Worm (Caenorhabditis elegans): ENCODE data around the gene R01B10.3.
A peak's percentile ranks its signal among the peaks of the same experiment; 100 is the strongest.

Gene R01B10.3

ce11 chrV:6007927-6008326 is 37.0 kb downstream of the R01B10.3 start:
- TF ChIP-seq zip-8 (tag; optimal IDR thresholded peaks at IDR 0.05) (no peak), unc-62 (GFP tag; optimal IDR thresholded peaks at IDR 0.05) (no peak), hlh-1 (tag; optimal IDR thresholded peaks at IDR 0.05) (no peak), elt-3 (tag; optimal IDR thresholded peaks at IDR 0.05) (no peak), ham-2 (GFP tag; optimal IDR thresholded peaks at IDR 0.05) (no peak), M03D4.4 (tag; optimal IDR thresholded peaks at IDR 0.05) (no peak), mls-2 (tag; optimal IDR thresholded peaks at IDR 0.05) (no peak), unc-120 (tag; optimal IDR thresholded peaks at IDR 0.05; ENCODE audit: poor library complexity, severe bottlenecking) (no peak), tbx-8 (GFP tag; optimal IDR thresholded peaks at IDR 0.05) (no peak), snpc-4 (tag; optimal IDR thresholded peaks at IDR 0.05) (no peak), nhr-237 (tag; optimal IDR thresholded peaks at IDR 0.05) (no peak), mep-1 (tag; optimal IDR thresholded peaks at IDR 0.05) (no peak), mab-5 (tag; optimal IDR thresholded peaks at IDR 0.05) (no peak), nhr-28 (tag; optimal IDR thresholded peaks at IDR 0.05) (no peak), ces-1 (GFP tag; optimal IDR thresholded peaks at IDR 0.05) (no peak), ceh-43 (GFP tag; optimal IDR thresholded peaks at IDR 0.05) (no peak), nhr-76 (tag; optimal IDR thresholded peaks at IDR 0.05) (no peak), ceh-39 (tag; optimal IDR thresholded peaks at IDR 0.05) (no peak), unc-39 (tag; optimal IDR thresholded peaks at IDR 0.05) (no peak)

ce11 chrV:6003301-6003700 is 41.6 kb downstream of the R01B10.3 start, which contains the start of gene fos-1:
TSS of gene fos-1 (plus strand) at chrV:6003601.
- TF ChIP-seq blmp-1 (tag; optimal IDR thresholded peaks at IDR 0.05) (no peak), nhr-2 (tag; optimal IDR thresholded peaks at IDR 0.05) (no peak), elt-3 (tag; optimal IDR thresholded peaks at IDR 0.05) (no peak), mab-5 (tag; optimal IDR thresholded peaks at IDR 0.05) (no peak), sem-2 (GFP tag; optimal IDR thresholded peaks at IDR 0.05) (no peak)

DNA sequence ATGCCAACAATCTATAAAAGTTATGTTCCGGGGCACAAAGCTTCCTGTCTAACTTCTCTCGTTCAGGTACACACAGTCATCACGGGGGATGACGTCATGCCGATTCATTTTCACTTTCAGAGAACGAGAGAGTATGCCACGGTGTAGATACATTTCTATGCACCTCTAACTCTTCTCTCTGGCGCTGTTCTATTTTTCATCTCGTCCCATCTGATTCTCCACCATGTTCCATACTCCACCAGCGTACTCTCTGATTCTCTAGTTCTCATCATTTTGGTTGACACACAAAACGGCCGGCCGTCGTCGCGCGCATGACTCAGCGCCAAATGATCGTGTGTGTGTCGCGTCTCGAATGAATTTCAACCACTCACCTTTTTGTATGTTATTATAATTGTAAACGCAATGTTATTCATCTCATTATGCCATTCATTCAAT is 44.5 kb downstream of the R01B10.3 start:
- TF ChIP-seq elt-3 (tag; optimal IDR thresholded peaks at IDR 0.05) (peak; percentile 64), ces-1 (GFP tag; optimal IDR thresholded peaks at IDR 0.05) (peak; percentile 45), pha-4 (tag; optimal IDR thresholded peaks at IDR 0.05) (peak; percentile 73), unc-120 (tag; optimal IDR thresholded peaks at IDR 0.05; ENCODE audit: poor library complexity, severe bottlenecking) (peak; percentile 41), unc-62 (GFP tag; optimal IDR thresholded peaks at IDR 0.05) (peak; percentile 48), hlh-1 (tag; optimal IDR thresholded peaks at IDR 0.05) (no peak), ham-2 (GFP tag; optimal IDR thresholded peaks at IDR 0.05) (peak; percentile 27), mep-1 (tag; optimal IDR thresholded peaks at IDR 0.05) (peak; percentile 49), blmp-1 (tag; optimal IDR thresholded peaks at IDR 0.05) (peak; percentile 93), nhr-12 (tag; optimal IDR thresholded peaks at IDR 0.05) (no peak), zip-8 (tag; optimal IDR thresholded peaks at IDR 0.05) (no peak), lsy-2 (tag; optimal IDR thresholded peaks at IDR 0.05) (peak; percentile 14), nhr-237 (tag; optimal IDR thresholded peaks at IDR 0.05) (peak; percentile 76)

DNA sequence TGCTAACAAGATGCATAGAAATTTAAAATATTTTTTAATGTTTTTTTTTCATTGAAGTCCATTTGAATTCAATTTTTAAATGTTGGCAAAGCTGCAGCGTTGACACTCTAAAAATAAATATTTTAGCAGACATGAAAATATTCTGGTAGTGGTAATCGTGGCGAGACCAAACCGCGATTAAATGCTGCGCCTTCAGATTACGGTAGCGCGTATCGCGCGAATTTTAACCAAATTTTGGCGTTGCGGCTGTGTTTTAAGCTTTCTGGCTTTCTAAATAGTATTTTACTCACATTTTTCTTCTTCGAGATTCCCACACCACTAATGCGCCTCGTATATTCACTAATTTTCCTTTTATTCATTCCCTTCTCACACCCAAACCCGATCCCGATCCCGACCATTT is 48.8 kb downstream of the R01B10.3 start, which contains the start of gene cpg-4:
Gene cpg-4 (plus strand): TSS at position 303 of the 400 bp plus-strand sequence.
- TF ChIP-seq pha-4 (tag; optimal IDR thresholded peaks at IDR 0.05) (no peak), nhr-237 (tag; optimal IDR thresholded peaks at IDR 0.05) (no peak), bed-3 (GFP tag; optimal IDR thresholded peaks at IDR 0.05) (no peak), flh-1 (GFP tag; optimal IDR thresholded peaks at IDR 0.05) (no peak), nhr-28 (tag; optimal IDR thresholded peaks at IDR 0.05) (no peak), ham-2 (GFP tag; optimal IDR thresholded peaks at IDR 0.05) (no peak), mab-5 (tag; optimal IDR thresholded peaks at IDR 0.05) (no peak), nhr-76 (tag; optimal IDR thresholded peaks at IDR 0.05) (no peak), ceh-83 (GFP tag; optimal IDR thresholded peaks at IDR 0.05) (no peak), zip-8 (tag; optimal IDR thresholded peaks at IDR 0.05) (no peak), sptf-1 (tag; optimal IDR thresholded peaks at IDR 0.05) (no peak), mep-1 (tag; optimal IDR thresholded peaks at IDR 0.05) (no peak), ceh-39 (tag; optimal IDR thresholded peaks at IDR 0.05) (no peak), M03D4.4 (tag; optimal IDR thresholded peaks at IDR 0.05) (no peak), cnd-1 (tag; optimal IDR thresholded peaks at IDR 0.05) (no peak), elt-1 (tag; optimal IDR thresholded peaks at IDR 0.05; ENCODE audit: borderline replicate concordance, insufficient read depth) (no peak), lsy-2 (tag; optimal IDR thresholded peaks at IDR 0.05) (no peak), unc-62 (GFP tag; optimal IDR thresholded peaks at IDR 0.05) (no peak), sem-2 (GFP tag; optimal IDR thresholded peaks at IDR 0.05) (no peak)

ce11 chrV:5995598-5995997 is 49.3 kb downstream of the R01B10.3 start:
- TF ChIP-seq mab-5 (tag; optimal IDR thresholded peaks at IDR 0.05) = peak; percentile 52
- no peak for TF ChIP-seq flh-1 (GFP tag; optimal IDR thresholded peaks at IDR 0.05)
- no peak for TF ChIP-seq tbx-8 (GFP tag; optimal IDR thresholded peaks at IDR 0.05)
- TF ChIP-seq mls-2 (tag; optimal IDR thresholded peaks at IDR 0.05) = no peak
- TF ChIP-seq cnd-1 (tag; optimal IDR thresholded peaks at IDR 0.05) = peak; percentile 44
- TF ChIP-seq bed-3 (GFP tag; optimal IDR thresholded peaks at IDR 0.05) = no peak
- TF ChIP-seq ceh-83 (GFP tag; optimal IDR thresholded peaks at IDR 0.05) = no peak
- no peak for TF ChIP-seq nhr-28 (tag; optimal IDR thresholded peaks at IDR 0.05)
- no peak for TF ChIP-seq lin-13 (tag; optimal IDR thresholded peaks at IDR 0.05)
- TF ChIP-seq hlh-1 (tag; optimal IDR thresholded peaks at IDR 0.05) = peak; percentile 97
- peak; percentile 4 for TF ChIP-seq unc-120 (tag; optimal IDR thresholded peaks at IDR 0.05; ENCODE audit: poor library complexity, severe bottlenecking)
- peak; percentile 95 for TF ChIP-seq unc-62 (GFP tag; optimal IDR thresholded peaks at IDR 0.05)
- no peak for TF ChIP-seq snpc-4 (tag; optimal IDR thresholded peaks at IDR 0.05)
- no peak for TF ChIP-seq lsy-2 (tag; optimal IDR thresholded peaks at IDR 0.05)
